Fruit fly (Drosophila melanogaster): Measurements from ENCODE around the gene Rbsn-5.
A peak's percentile ranks its signal among the peaks of the same experiment; 100 is the strongest.

The Rbsn-5 gene

DNA sequence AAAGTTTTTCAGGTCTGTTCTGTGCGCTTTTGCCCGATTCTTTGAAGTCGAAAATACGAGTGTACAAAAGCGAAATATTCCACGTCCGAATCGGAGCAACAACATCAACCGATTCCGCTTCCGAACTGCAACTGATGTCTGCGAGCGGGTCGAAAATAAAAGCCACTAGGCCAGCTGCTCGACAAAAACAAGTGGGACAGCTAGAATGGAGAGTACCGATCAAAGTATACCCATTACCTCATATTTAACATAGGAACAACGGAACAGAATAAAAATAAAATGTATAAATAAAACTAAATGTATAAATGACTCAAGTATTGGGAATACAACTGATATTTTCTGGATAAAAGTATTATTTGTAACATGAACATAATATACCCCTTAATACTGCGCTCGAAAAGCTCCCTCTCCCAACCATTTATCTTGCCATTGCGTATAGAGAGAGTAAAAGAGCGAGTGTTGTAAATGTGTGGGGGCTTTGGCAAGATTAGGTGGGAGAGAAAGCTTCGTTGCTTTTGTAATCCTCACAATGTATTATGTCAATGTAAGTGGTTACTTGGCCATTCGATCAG lies 45.5 kb downstream of the Rbsn-5 start, which contains the start of gene SLC5A11 (continued):
- TF ChIP-seq CG17359 (tag; optimal IDR thresholded peaks at IDR 0.05): peak; percentile 97
- TF ChIP-seq CG6683 (GFP tag; optimal IDR thresholded peaks at IDR 0.05): peak; percentile 95
- no peak; the same call in 2 of the 3 replicates for TF ChIP-seq knrl (GFP tag; IDR thresholded peaks at IDR 0.05; ENCODE audit: partially characterized antibody)
- peak; percentile 100 for TF ChIP-seq dmrt99B (tag; optimal IDR thresholded peaks at IDR 0.05)
- TF ChIP-seq CG13894 (tag; optimal IDR thresholded peaks at IDR 0.05): peak; percentile 94
- TF ChIP-seq trem (tag; optimal IDR thresholded peaks at IDR 0.05): peak; percentile 88
- TF ChIP-seq lov (optimal IDR thresholded peaks at IDR 0.05): no peak
- TF ChIP-seq lov (GFP tag; IDR thresholded peaks at IDR 0.05): peak; percentile 87
- TF ChIP-seq caup (GFP tag; optimal IDR thresholded peaks at IDR 0.05; ENCODE audit: severe bottlenecking): peak; percentile 100
- TF ChIP-seq Fer2 (tag; optimal IDR thresholded peaks at IDR 0.05): peak; percentile 90
- TF ChIP-seq CG6654 (GFP tag; optimal IDR thresholded peaks at IDR 0.05): peak; percentile 74
- peak; percentile 95 for TF ChIP-seq CG17361 (GFP tag; IDR thresholded peaks at IDR 0.05)
- peak; percentile 31 for TF ChIP-seq gfzf (GFP tag; optimal IDR thresholded peaks at IDR 0.05)
- TF ChIP-seq peb (GFP tag; IDR thresholded peaks at IDR 0.05): peak; percentile 98
- TF ChIP-seq Hr39 (optimal IDR thresholded peaks at IDR 0.05): no peak
- peak; percentile 95 for TF ChIP-seq CG17328 (GFP tag; IDR thresholded peaks at IDR 0.05)
- TF ChIP-seq Nf-YA (GFP tag; IDR thresholded peaks at IDR 0.05): peak; percentile 77
- peak; percentile 99 for TF ChIP-seq danr (GFP tag; IDR thresholded peaks at IDR 0.05)
- TF ChIP-seq CG9727 (GFP tag; optimal IDR thresholded peaks at IDR 0.05): peak; percentile 99
- peak; percentile 98 for TF ChIP-seq stc (GFP tag; IDR thresholded peaks at IDR 0.05)
- peak; percentile 97 for TF ChIP-seq cwo (GFP tag; optimal IDR thresholded peaks at IDR 0.05)
- no peak for TF ChIP-seq pfk (GFP tag; optimal IDR thresholded peaks at IDR 0.05)
- TF ChIP-seq so (GFP tag; IDR thresholded peaks at IDR 0.05): peak; percentile 99
- TF ChIP-seq HLH4C (GFP tag; IDR thresholded peaks at IDR 0.05; ENCODE audit: partially characterized antibody): no peak
- TF ChIP-seq CG11093 (GFP tag; IDR thresholded peaks at IDR 0.05): peak; percentile 93
- peak; percentile 93 for TF ChIP-seq btn (GFP tag; optimal IDR thresholded peaks at IDR 0.05)
- peak; percentile 96 for TF ChIP-seq Blimp-1 (GFP tag; optimal IDR thresholded peaks at IDR 0.05)
- TF ChIP-seq Oaz (GFP tag; IDR thresholded peaks at IDR 0.05): peak; percentile 99
- peak; percentile 78 for TF ChIP-seq CG4360 (GFP tag; IDR thresholded peaks at IDR 0.05)
- TF ChIP-seq oc (tag; optimal IDR thresholded peaks at IDR 0.05): peak; percentile 83
- peak; percentile 96 for TF ChIP-seq CG11247 (GFP tag; IDR thresholded peaks at IDR 0.05)
- peak; percentile 94 for TF ChIP-seq CrebB (tag; optimal IDR thresholded peaks at IDR 0.05)
- peak; percentile 99 for TF ChIP-seq CG5245 (GFP tag; optimal IDR thresholded peaks at IDR 0.05)
- peak; percentile 96 for TF ChIP-seq CG4730 (GFP tag; IDR thresholded peaks at IDR 0.05)
- peak; percentile 94 for TF ChIP-seq CG10565 (GFP tag; optimal IDR thresholded peaks at IDR 0.05)
- TF ChIP-seq CG3065 (GFP tag; optimal IDR thresholded peaks at IDR 0.05): peak; percentile 94
- TF ChIP-seq fu2 (GFP tag; optimal IDR thresholded peaks at IDR 0.05): peak; percentile 68
- peak; percentile 100 for TF ChIP-seq Xbp1 (GFP tag; optimal IDR thresholded peaks at IDR 0.05)
- TF ChIP-seq C15 (GFP tag; IDR thresholded peaks at IDR 0.05): peak; percentile 97
- peak; percentile 97 for TF ChIP-seq pum (GFP tag; optimal IDR thresholded peaks at IDR 0.05)
- peak; percentile 96 for TF ChIP-seq Usf (GFP tag; optimal IDR thresholded peaks at IDR 0.05)
- peak; percentile 14 for TF ChIP-seq luna (GFP tag; optimal IDR thresholded peaks at IDR 0.05)
- TF ChIP-seq Kr (GFP tag; optimal IDR thresholded peaks at IDR 0.05): no peak
- TF ChIP-seq D19A (tag; optimal IDR thresholded peaks at IDR 0.05): peak; percentile 87
- peak; percentile 47 for TF ChIP-seq CG12744 (GFP tag; optimal IDR thresholded peaks at IDR 0.05)
- peak; percentile 96 for TF ChIP-seq CG10462 (GFP tag; optimal IDR thresholded peaks at IDR 0.05)
- TF ChIP-seq CG15601 (tag; optimal IDR thresholded peaks at IDR 0.05): peak; percentile 99
- TF ChIP-seq vfl (GFP tag; optimal IDR thresholded peaks at IDR 0.05): peak; percentile 51
- peak in 1 of 2 experiments; percentile 100 for TF ChIP-seq eve (GFP tag; optimal IDR thresholded peaks at IDR 0.05)
- TF ChIP-seq trh (GFP tag; optimal IDR thresholded peaks at IDR 0.05): peak; percentile 96
- TF ChIP-seq ems (GFP tag; optimal IDR thresholded peaks at IDR 0.05): peak; percentile 99

All from whole organism, embryonic.